Fruit fly (Drosophila melanogaster): Measurements from ENCODE around the gene Vps29.
A peak's percentile ranks its signal among the peaks of the same experiment; 100 is the strongest.

DNA sequence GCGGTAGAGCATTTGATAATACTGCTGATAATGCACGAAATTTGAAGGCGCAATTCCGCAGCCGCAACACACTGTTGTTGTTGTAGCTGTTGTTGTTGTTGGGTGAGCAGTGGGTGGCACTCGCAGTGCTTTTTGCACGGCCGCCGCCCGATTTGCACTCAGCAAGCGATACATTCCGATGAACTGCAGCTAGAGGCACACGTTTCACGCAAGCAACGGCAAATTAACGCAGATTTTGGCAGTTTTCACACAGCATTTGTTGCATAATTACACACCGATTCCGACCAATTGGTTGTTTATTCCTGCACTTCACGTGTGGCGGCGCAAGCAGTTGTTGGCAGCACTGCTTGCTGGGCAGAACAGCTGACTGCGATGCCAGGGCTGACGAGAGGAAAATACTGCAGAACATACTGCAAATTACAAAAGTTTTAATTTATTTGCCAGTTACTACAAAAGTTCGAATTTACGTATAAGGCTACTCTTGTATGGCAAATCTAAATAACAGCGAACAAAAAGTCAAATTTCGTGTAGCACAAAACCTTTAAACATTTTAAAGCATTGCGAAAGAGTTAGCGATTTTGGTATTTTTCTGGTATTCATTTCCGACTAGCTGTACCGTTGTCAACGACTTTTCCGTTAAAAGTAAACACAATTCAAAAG is 42.4 kb upstream of the Vps29 start, which contains the start of the genes PolrMT and CG14339:
- peak in 1 of 2 experiments; percentile 18 for TF ChIP-seq CTCF (optimal IDR thresholded peaks at IDR 0.05)
- no peak for TF ChIP-seq CG8478 (optimal IDR thresholded peaks at IDR 0.05)
